Fruit fly (Drosophila melanogaster): Measurements from ENCODE around the gene CG5781.

CG5781 gene

dm6 chr2L:12697223-12697622, at the start of gene CG5781:
Gene CG5781 (minus strand): TSS chr2L:12697323.
- TF ChIP-seq CTCF (optimal IDR thresholded peaks at IDR 0.05) = no peak
- no peak for TF ChIP-seq CG8478 (optimal IDR thresholded peaks at IDR 0.05)

dm6 chr2L:12721794-12722315, 24.7 kb upstream of the CG5781 start, which contains the start of gene Pih1D1:
Gene Pih1D1 (minus strand): TSS chr2L:12721843.
- no peak for TF ChIP-seq CG8478 (optimal IDR thresholded peaks at IDR 0.05)
- no peak for TF ChIP-seq CTCF (optimal IDR thresholded peaks at IDR 0.05)

- no peak for TF ChIP-seq CG8478 (optimal IDR thresholded peaks at IDR 0.05)
Measured at dm6 chr2L:12720430-12721396, 23.6 kb upstream of the CG5781 start.

- TF ChIP-seq CTCF (optimal IDR thresholded peaks at IDR 0.05) (no peak), CG8478 (optimal IDR thresholded peaks at IDR 0.05) (no peak)
Measured at dm6 chr2L:12719712-12720429, 22.7 kb upstream of the CG5781 start.

- TF ChIP-seq CTCF (optimal IDR thresholded peaks at IDR 0.05) (no peak), CG8478 (optimal IDR thresholded peaks at IDR 0.05) (no peak)
Measured at dm6 chr2L:12718437-12719376, 21.6 kb upstream of the CG5781 start, which contains the start of gene MRP. Gene MRP (plus strand): TSS chr2L:12719045.

dm6 chr2L:12712852-12713251, 15.7 kb upstream of the CG5781 start, which contains the start of gene CG5787:
Gene CG5787 (minus strand): TSS chr2L:12712952.
- TF ChIP-seq CG8478 (optimal IDR thresholded peaks at IDR 0.05) (no peak), CTCF (optimal IDR thresholded peaks at IDR 0.05) (no peak)

dm6 chr2L:12712255-12712654, 15.1 kb upstream of the CG5781 start:
- TF ChIP-seq CG8478 (optimal IDR thresholded peaks at IDR 0.05) = no peak
- no peak for TF ChIP-seq CTCF (optimal IDR thresholded peaks at IDR 0.05)

- TF ChIP-seq CTCF (optimal IDR thresholded peaks at IDR 0.05) (no peak), CG8478 (optimal IDR thresholded peaks at IDR 0.05) (no peak)
Measured at dm6 chr2L:12708576-12708975, 11.5 kb upstream of the CG5781 start.

- TF ChIP-seq CG8478 (optimal IDR thresholded peaks at IDR 0.05) = no peak
- no peak for TF ChIP-seq CTCF (optimal IDR thresholded peaks at IDR 0.05)
Measured at dm6 chr2L:12707540-12707939, 10.4 kb upstream of the CG5781 start, which contains the start of the genes CG6180 and CG15484. Gene CG6180 (plus strand): TSS chr2L:12707661. Gene CG15484 (minus strand): TSS chr2L:12707711.

dm6 chr2L:12705376-12705775, 8.3 kb upstream of the CG5781 start:
- TF ChIP-seq CTCF (optimal IDR thresholded peaks at IDR 0.05) = no peak
- no peak for TF ChIP-seq CG8478 (optimal IDR thresholded peaks at IDR 0.05)

dm6 chr2L:12704418-12704920, 7.3 kb upstream of the CG5781 start, which contains the start of the genes CG5776 and spict:
Gene CG5776 (minus strand): TSS chr2L:12704451.
Gene spict (plus strand): TSS chr2L:12704725.
- TF ChIP-seq CG8478 (optimal IDR thresholded peaks at IDR 0.05) (no peak), CTCF (optimal IDR thresholded peaks at IDR 0.05) (peak in 1 of 2 experiments; percentile 15)

- TF ChIP-seq CG8478 (optimal IDR thresholded peaks at IDR 0.05) = no peak
- no peak for TF ChIP-seq CTCF (optimal IDR thresholded peaks at IDR 0.05)
Measured at dm6 chr2L:12701498-12701897, 4.4 kb upstream of the CG5781 start.

- TF ChIP-seq CTCF (optimal IDR thresholded peaks at IDR 0.05) (no peak), CG8478 (optimal IDR thresholded peaks at IDR 0.05) (no peak)
Measured at dm6 chr2L:12700381-12700963, 3.3 kb upstream of the CG5781 start, which contains the start of gene CG17036. Gene CG17036 (minus strand): TSS chr2L:12700746.
